Worm (Caenorhabditis elegans) whole organism, dauer: ENCODE measurements around the gene T27E9.6.

ENCODE experiments used
- unc-62 ChIP-seq: sonication (generic microtip); optimal IDR thresholded peaks from 2 replicates; lab custom pipeline; 2017; ENCODE audit warnings: missing biosample characterization, missing genetic modification reagents, missing genetic modification characterization

Gene T27E9.6

ce11 chrIII:13465918-13466592 is 10.5 kb downstream of the T27E9.6 start, which contains the start of gene cdk-5:
Gene cdk-5 (minus strand): TSS chrIII:13466342.
- no peak for TF ChIP-seq unc-62 (GFP tag; lab: Kevin White, UChicago)

- no peak for TF ChIP-seq unc-62 (GFP tag; lab: Kevin White, UChicago)
Measured at ce11 chrIII:13464493-13465362, 11.9 kb downstream of the T27E9.6 start, which contains the start of gene kel-3. Gene kel-3 (plus strand): TSS chrIII:13464820.

- TF ChIP-seq unc-62 (GFP tag; lab: Kevin White, UChicago) = no peak
Measured at ce11 chrIII:13462965-13463783, 13.4 kb downstream of the T27E9.6 start, which contains the start of gene ant-1.1. Gene ant-1.1 (plus strand): TSS chrIII:13463163.

- TF ChIP-seq unc-62 (GFP tag; lab: Kevin White, UChicago) = no peak
Measured at ce11 chrIII:13462138-13462634, 14.4 kb downstream of the T27E9.6 start, which contains the start of the genes abcf-2 and T27E9.2. Gene abcf-2 (minus strand): TSS chrIII:13462238. Gene T27E9.2 (minus strand): TSS chrIII:13462584.

- TF ChIP-seq unc-62 (GFP tag; lab: Kevin White, UChicago) = no peak
Measured at ce11 chrIII:13461535-13461934, 15.0 kb downstream of the T27E9.6 start.

- TF ChIP-seq unc-62 (GFP tag; lab: Kevin White, UChicago) = no peak
Measured at ce11 chrIII:13458978-13459596, 17.5 kb downstream of the T27E9.6 start, which contains the start of gene tag-164. Gene tag-164 (plus strand): TSS chrIII:13459546.

- TF ChIP-seq unc-62 (GFP tag; lab: Kevin White, UChicago) = no peak
Measured at ce11 chrIII:13457305-13457704, 19.3 kb downstream of the T27E9.6 start.

ce11 chrIII:13455816-13456215 is 20.8 kb downstream of the T27E9.6 start:
- TF ChIP-seq unc-62 (GFP tag; lab: Kevin White, UChicago) = no peak

- no peak for TF ChIP-seq unc-62 (GFP tag; lab: Kevin White, UChicago)
Measured at ce11 chrIII:13455207-13455606, 21.4 kb downstream of the T27E9.6 start, which contains the start of gene cua-1. Gene cua-1 (minus strand): TSS chrIII:13455307.

- no peak for TF ChIP-seq unc-62 (GFP tag; lab: Kevin White, UChicago)
Measured at ce11 chrIII:13452824-13453223, 23.8 kb downstream of the T27E9.6 start.

ce11 chrIII:13439415-13439814 is 37.2 kb downstream of the T27E9.6 start, which contains the start of gene ciao-2B:
Gene ciao-2B (minus strand): TSS chrIII:13439544.
- no peak for TF ChIP-seq unc-62 (GFP tag; lab: Kevin White, UChicago)

- no peak for TF ChIP-seq unc-62 (GFP tag; lab: Kevin White, UChicago)
Measured at ce11 chrIII:13436843-13437242, 39.7 kb downstream of the T27E9.6 start, which contains the start of gene F45G2.9. Gene F45G2.9 (minus strand): TSS chrIII:13436943.

ce11 chrIII:13435570-13435969 is 41.0 kb downstream of the T27E9.6 start, which contains the start of gene F45G2.8:
Gene F45G2.8 (minus strand): TSS chrIII:13435670.
- no peak for TF ChIP-seq unc-62 (GFP tag; lab: Kevin White, UChicago)

ce11 chrIII:13434404-13434803 is 42.2 kb downstream of the T27E9.6 start, which contains the start of gene F45G2.7:
Gene F45G2.7 (minus strand): TSS chrIII:13434504.
- no peak for TF ChIP-seq unc-62 (GFP tag; lab: Kevin White, UChicago)
